Worm (Caenorhabditis elegans) whole organism, mixed stage, embryonic: ENCODE measurements around the gene F44E5.5.

Source experiments
- M03D4.4 ChIP-seq: sonication (generic microtip); optimal IDR thresholded peaks from 2 replicates; lab custom pipeline; 2017; ENCODE audit warnings: mild to moderate bottlenecking, missing genetic modification characterization, missing compliant biosample characterization
- bed-3 ChIP-seq: fragments of 200-800 bp; sonication (Bioruptor generic); optimal IDR thresholded peaks from 3 replicates; lab custom pipeline; 2018; ENCODE audit warnings: mild to moderate bottlenecking, missing genetic modification characterization, moderate library complexity, missing compliant biosample characterization
- blmp-1 ChIP-seq: fragments of 150-350 bp; optimal IDR thresholded peaks from 2 replicates; lab custom pipeline; 2014; ENCODE audit warnings: missing biosample characterization, missing genetic modification characterization
- ceh-39 ChIP-seq: fragments of 150-350 bp; optimal IDR thresholded peaks from 2 replicates; lab custom pipeline; 2014; ENCODE audit warnings: missing biosample characterization, missing genetic modification characterization
- ceh-43 ChIP-seq: fragments of 200-800 bp; sonication (Bioruptor generic); optimal IDR thresholded peaks from 2 replicates; lab custom pipeline; 2018; ENCODE audit warnings: mild to moderate bottlenecking, missing genetic modification characterization, moderate library complexity, missing compliant biosample characterization
- ceh-83 ChIP-seq: fragments of 200-800 bp; sonication (Bioruptor generic); optimal IDR thresholded peaks from 2 replicates; lab custom pipeline; 2018; ENCODE audit warnings: mild to moderate bottlenecking, missing genetic modification characterization, missing compliant biosample characterization
- ces-1 ChIP-seq: fragments of 150-350 bp; optimal IDR thresholded peaks from 2 replicates; lab custom pipeline; 2014; ENCODE audit warnings: missing biosample characterization, missing genetic modification reagents, missing genetic modification characterization
- cnd-1 ChIP-seq: fragments of 200-800 bp; sonication (Bioruptor generic); optimal IDR thresholded peaks from 2 replicates; lab custom pipeline; 2018; ENCODE audit warnings: mild to moderate bottlenecking, missing genetic modification characterization, missing compliant biosample characterization
- drap-1 ChIP-seq: fragments of 200-800 bp; sonication (Bioruptor generic); optimal IDR thresholded peaks from 3 replicates; lab custom pipeline; 2018; ENCODE audit warnings: mild to moderate bottlenecking, missing genetic modification characterization, missing compliant biosample characterization
- elt-1 ChIP-seq: sonication (generic microtip); optimal IDR thresholded peaks from 2 replicates; lab custom pipeline; 2017; ENCODE audit warnings: missing genetic modification characterization, mild to moderate bottlenecking, missing compliant biosample characterization, antibody characterized with exemption, moderate library complexity, borderline replicate concordance; ENCODE audit not compliant: insufficient read depth
- elt-3 ChIP-seq: fragments of 150-350 bp; optimal IDR thresholded peaks from 2 replicates; lab custom pipeline; 2014; ENCODE audit warnings: missing biosample characterization, missing genetic modification characterization
- flh-1 ChIP-seq: fragments of 200-800 bp; sonication (Bioruptor generic); optimal IDR thresholded peaks from 2 replicates; lab custom pipeline; 2018; ENCODE audit warnings: mild to moderate bottlenecking, missing genetic modification characterization, moderate library complexity, missing compliant biosample characterization
- ham-2 ChIP-seq: fragments of 200-800 bp; sonication (Bioruptor generic); optimal IDR thresholded peaks from 2 replicates; lab custom pipeline; 2018; ENCODE audit warnings: mild to moderate bottlenecking, missing genetic modification characterization, missing compliant biosample characterization
- hlh-1 ChIP-seq: fragments of 150-350 bp; optimal IDR thresholded peaks from 2 replicates; lab custom pipeline; 2014; ENCODE audit warnings: missing biosample characterization, missing genetic modification reagents, missing genetic modification characterization
- lin-13 ChIP-seq: fragments of 150-350 bp; optimal IDR thresholded peaks from 2 replicates; lab custom pipeline; 2014; ENCODE audit warnings: missing biosample characterization, missing genetic modification characterization
- lin-32 ChIP-seq: fragments of 200-800 bp; sonication (Bioruptor generic); optimal IDR thresholded peaks from 2 replicates; lab custom pipeline; 2018; ENCODE audit warnings: mild to moderate bottlenecking, missing genetic modification characterization, missing compliant biosample characterization
- lsy-2 ChIP-seq: fragments of 150-350 bp; optimal IDR thresholded peaks from 2 replicates; lab custom pipeline; 2014; ENCODE audit warnings: missing biosample characterization, missing genetic modification characterization
- mab-5 ChIP-seq: fragments of 150-350 bp; optimal IDR thresholded peaks from 2 replicates; lab custom pipeline; 2014; ENCODE audit warnings: missing biosample characterization, missing genetic modification characterization
- mep-1 ChIP-seq: fragments of 150-350 bp; optimal IDR thresholded peaks from 2 replicates; lab custom pipeline; 2017; ENCODE audit warnings: missing biosample characterization, missing genetic modification reagents, missing genetic modification characterization, inconsistent platforms
- mls-2 ChIP-seq: sonication (generic microtip); optimal IDR thresholded peaks from 2 replicates; lab custom pipeline; 2016; ENCODE audit warnings: mild to moderate bottlenecking, missing genetic modification characterization, moderate library complexity, missing compliant biosample characterization
- nhr-12 ChIP-seq: fragments of 150-350 bp; optimal IDR thresholded peaks from 2 replicates; lab custom pipeline; 2014; ENCODE audit warnings: missing biosample characterization, missing genetic modification characterization
- nhr-2 ChIP-seq: fragments of 150-350 bp; optimal IDR thresholded peaks from 2 replicates; lab custom pipeline; 2014; ENCODE audit warnings: missing biosample characterization, missing genetic modification characterization
- nhr-237 ChIP-seq: fragments of 150-350 bp; optimal IDR thresholded peaks from 2 replicates; lab custom pipeline; 2014; ENCODE audit warnings: missing biosample characterization, missing genetic modification characterization
- nhr-28 ChIP-seq: fragments of 150-350 bp; optimal IDR thresholded peaks from 2 replicates; lab custom pipeline; 2014; ENCODE audit warnings: missing biosample characterization, missing genetic modification characterization
- nhr-76 ChIP-seq: sonication (generic microtip); optimal IDR thresholded peaks from 2 replicates; lab custom pipeline; 2017; ENCODE audit warnings: missing biosample characterization, missing genetic modification characterization
- pha-4 ChIP-seq: fragments of 150-350 bp; optimal IDR thresholded peaks from 2 replicates; lab custom pipeline; 2018; ENCODE audit warnings: missing biosample characterization, missing genetic modification reagents, missing genetic modification characterization
- sem-2 ChIP-seq: fragments of 200-800 bp; sonication (Bioruptor generic); optimal IDR thresholded peaks from 2 replicates; lab custom pipeline; 2018; ENCODE audit warnings: mild to moderate bottlenecking, missing genetic modification characterization, missing compliant biosample characterization
- snpc-4 ChIP-seq: fragments of 150-350 bp; optimal IDR thresholded peaks from 2 replicates; lab custom pipeline; 2014; ENCODE audit warnings: missing biosample characterization, missing genetic modification characterization
- sptf-1 ChIP-seq: sonication (generic microtip); optimal IDR thresholded peaks from 2 replicates; lab custom pipeline; 2017; ENCODE audit warnings: mild to moderate bottlenecking, missing genetic modification characterization, moderate library complexity, missing compliant biosample characterization
- tbx-8 ChIP-seq: fragments of 200-800 bp; sonication (Bioruptor generic); optimal IDR thresholded peaks from 2 replicates; lab custom pipeline; 2018; ENCODE audit warnings: mild to moderate bottlenecking, missing genetic modification characterization, moderate library complexity, missing compliant biosample characterization
- unc-120 ChIP-seq: sonication (generic microtip); optimal IDR thresholded peaks from 2 replicates; lab custom pipeline; 2017; ENCODE audit warnings: missing genetic modification characterization, missing compliant biosample characterization; ENCODE audit not compliant: poor library complexity, severe bottlenecking
- unc-62 ChIP-seq: fragments of 150-350 bp; optimal IDR thresholded peaks from 2 replicates; lab custom pipeline; 2014; ENCODE audit warnings: missing biosample characterization, missing genetic modification reagents, missing genetic modification characterization
- ztf-11 ChIP-seq: fragments of 150-350 bp; optimal IDR thresholded peaks from 2 replicates; lab custom pipeline; 2014; ENCODE audit warnings: missing biosample characterization, missing genetic modification characterization

F44E5.5 gene

ce11 chrII:11733850-11734249 is 25.6 kb upstream of the F44E5.5 start:
- TF ChIP-seq nhr-2 (tag; lab: Kevin White, UChicago) (no peak), nhr-12 (tag; lab: Kevin White, UChicago) (no peak), elt-1 (peak; percentile 53), snpc-4 (tag; lab: Kevin White, UChicago) (no peak), mep-1 (tag; lab: Kevin White, UChicago) (no peak), flh-1 (GFP tag; lab: Kevin White, UChicago) (no peak), cnd-1 (tag; lab: Kevin White, UChicago) (no peak), ceh-43 (GFP tag; lab: Kevin White, UChicago) (no peak), pha-4 (no peak)

- TF ChIP-seq ceh-39 (tag; lab: Kevin White, UChicago) (no peak), hlh-1 (no peak), unc-120 (tag; lab: Kevin White, UChicago) (peak; percentile 29), unc-62 (GFP tag; lab: Kevin White, UChicago) (peak; percentile 87), ham-2 (no peak), cnd-1 (tag; lab: Kevin White, UChicago) (no peak)
These were observed 22.1 kb upstream of the F44E5.5 start for ce11 chrII:11737347-11737746.

ce11 chrII:11739199-11739598 is 20.3 kb upstream of the F44E5.5 start, which contains the start of gene ctsa-1.2:
Gene ctsa-1.2, plus strand, starts transcription at chrII:11739358.
- TF ChIP-seq nhr-76 (tag; lab: Kevin White, UChicago) = no peak
- no peak for TF ChIP-seq mls-2 (tag; lab: Kevin White, UChicago)
- TF ChIP-seq unc-62 (GFP tag; lab: Kevin White, UChicago) = no peak
- TF ChIP-seq lsy-2 (tag; lab: Kevin White, UChicago) = no peak
- no peak for TF ChIP-seq nhr-28
- no peak for TF ChIP-seq ceh-43 (GFP tag; lab: Kevin White, UChicago)
- TF ChIP-seq hlh-1 = no peak
- no peak for TF ChIP-seq drap-1 (GFP tag; lab: Kevin White, UChicago)
- TF ChIP-seq pha-4 = no peak
- TF ChIP-seq unc-120 (tag; lab: Kevin White, UChicago) = no peak
- no peak for TF ChIP-seq mep-1 (tag; lab: Kevin White, UChicago)
- no peak for TF ChIP-seq sem-2 (GFP tag; lab: Kevin White, UChicago)
- TF ChIP-seq blmp-1 = no peak
- no peak for TF ChIP-seq sptf-1 (tag; lab: Kevin White, UChicago)
- TF ChIP-seq nhr-2 (tag; lab: Kevin White, UChicago) = no peak
- TF ChIP-seq ces-1 (GFP tag; lab: Kevin White, UChicago) = no peak
- no peak for TF ChIP-seq mab-5 (tag; lab: Kevin White, UChicago)
- no peak for TF ChIP-seq elt-3
- no peak for TF ChIP-seq ztf-11

ce11 chrII:11742320-11742719 is 17.1 kb upstream of the F44E5.5 start:
- TF ChIP-seq ces-1 (GFP tag; lab: Kevin White, UChicago) = peak; percentile 11
- no peak for TF ChIP-seq lin-32

- TF ChIP-seq ceh-83 (GFP tag; lab: Kevin White, UChicago) (peak; percentile 64), nhr-12 (tag; lab: Kevin White, UChicago) (no peak), nhr-2 (tag; lab: Kevin White, UChicago) (no peak), elt-3 (no peak), M03D4.4 (tag; lab: Kevin White, UChicago) (peak; percentile 43), unc-120 (tag; lab: Kevin White, UChicago) (peak; percentile 82), ham-2 (no peak), unc-62 (GFP tag; lab: Kevin White, UChicago) (peak; percentile 36), ces-1 (GFP tag; lab: Kevin White, UChicago) (peak; percentile 38), lin-13 (no peak), bed-3 (GFP tag; lab: Kevin White, UChicago) (peak; percentile 26), cnd-1 (tag; lab: Kevin White, UChicago) (peak; percentile 39), nhr-237 (tag; lab: Kevin White, UChicago) (peak; percentile 33), tbx-8 (GFP tag; lab: Kevin White, UChicago) (no peak), drap-1 (GFP tag; lab: Kevin White, UChicago) (peak; percentile 22), elt-1 (no peak), flh-1 (GFP tag; lab: Kevin White, UChicago) (peak; percentile 51), pha-4 (no peak), lin-32 (peak; percentile 27), snpc-4 (tag; lab: Kevin White, UChicago) (no peak), mab-5 (tag; lab: Kevin White, UChicago) (no peak), sptf-1 (tag; lab: Kevin White, UChicago) (peak; percentile 82), lsy-2 (tag; lab: Kevin White, UChicago) (peak; percentile 23), sem-2 (GFP tag; lab: Kevin White, UChicago) (no peak), mep-1 (tag; lab: Kevin White, UChicago) (no peak), ceh-43 (GFP tag; lab: Kevin White, UChicago) (no peak), ztf-11 (peak; percentile 17), mls-2 (tag; lab: Kevin White, UChicago) (peak; percentile 74)
These were observed 12.6 kb upstream of the F44E5.5 start for ce11 chrII:11746782-11747288.
